Worm (Caenorhabditis elegans): Measurements from ENCODE around the gene F47C12.13.

ce11 chrIV:4007697-4008096 lies 13.5 kb upstream of the F47C12.13 start, which contains the start of gene W02C12.2:
- TF ChIP-seq unc-39 (tag; optimal IDR thresholded peaks at IDR 0.05), result no peak
- no peak for TF ChIP-seq nhr-2 (tag; optimal IDR thresholded peaks at IDR 0.05)
- no peak for TF ChIP-seq ceh-39 (tag; optimal IDR thresholded peaks at IDR 0.05)
- no peak for TF ChIP-seq snpc-4 (tag; optimal IDR thresholded peaks at IDR 0.05)
- TF ChIP-seq sem-2 (GFP tag; optimal IDR thresholded peaks at IDR 0.05), result no peak
- TF ChIP-seq lsy-2 (tag; optimal IDR thresholded peaks at IDR 0.05), result no peak
- no peak for TF ChIP-seq nhr-237 (tag; optimal IDR thresholded peaks at IDR 0.05)
- TF ChIP-seq blmp-1 (tag; optimal IDR thresholded peaks at IDR 0.05), result no peak

All from whole organism, mixed stage, embryonic.